Worm (Caenorhabditis elegans) whole organism, L4/young adult: Measurements from ENCODE around the gene T26A5.8.

Experiments used
- W03F9.2 ChIP-seq: fragments of 150-350 bp; optimal IDR thresholded peaks from 2 replicates; lab custom pipeline; 2014; ENCODE audit warnings: missing biosample characterization, missing genetic modification characterization
- dao-5 ChIP-seq: sonication (generic microtip); optimal IDR thresholded peaks from 2 replicates; lab custom pipeline; 2016; ENCODE audit warnings: missing genotype, missing genetic modification characterization, moderate library complexity, missing compliant biosample characterization
- him-1 ChIP-seq: sonication (generic microtip); optimal IDR thresholded peaks from 2 replicates; lab custom pipeline; 2016; ENCODE audit warnings: missing genotype, missing genetic modification reagents, missing genetic modification characterization, missing compliant biosample characterization

- TF ChIP-seq him-1 (tag; lab: Kevin White, UChicago), result no peak
- TF ChIP-seq dao-5 (tag; lab: Kevin White, UChicago), result no peak
- no peak for TF ChIP-seq W03F9.2 (tag; lab: Kevin White, UChicago)
These were observed 1.0 kb upstream of the T26A5.8 start, which contains the start of gene dlc-1 for ce11 chrIII:6463679-6464078.
